Fruit fly (Drosophila melanogaster): ENCODE measurements around the gene Tl.

Gene Tl

dm6 chr3R:26859228-26859627 is 60.4 kb downstream of the Tl start (continued):
- TF ChIP-seq pum (GFP tag; optimal IDR thresholded peaks at IDR 0.05) (peak; percentile 67), ham (GFP tag; IDR thresholded peaks at IDR 0.05) (no peak), BtbVII (GFP tag; optimal IDR thresholded peaks at IDR 0.05) (no peak), Ssrp (tag; optimal IDR thresholded peaks at IDR 0.05) (no peak), CG11695 (GFP tag; IDR thresholded peaks at IDR 0.05) (no peak), bsh (GFP tag; optimal IDR thresholded peaks at IDR 0.05) (peak in 1 of 2 experiments; percentile 15), CG15479 (GFP tag; optimal IDR thresholded peaks at IDR 0.05) (no peak), Optix (GFP tag; IDR thresholded peaks at IDR 0.05) (0 out of 3 replicates have a peak, but pooled peaks have one; percentile 20), PHDP (tag; optimal IDR thresholded peaks at IDR 0.05) (peak; percentile 27), CG10321 (GFP tag; IDR thresholded peaks at IDR 0.05) (no peak), TFAM (GFP tag; optimal IDR thresholded peaks at IDR 0.05) (no peak), Hr78 (GFP tag; optimal IDR thresholded peaks at IDR 0.05) (no peak), CG5245 (GFP tag; optimal IDR thresholded peaks at IDR 0.05) (no peak), seq (GFP tag; IDR thresholded peaks at IDR 0.05) (no peak), CG10274 (GFP tag; optimal IDR thresholded peaks at IDR 0.05) (no peak), gem (tag; optimal IDR thresholded peaks at IDR 0.05) (peak; percentile 54), Ets65A (GFP tag) (peak; percentile 87), Dek (tag; optimal IDR thresholded peaks at IDR 0.05) (no peak), mam (GFP tag; optimal IDR thresholded peaks at IDR 0.05) (peak; percentile 33), Camta (GFP tag; optimal IDR thresholded peaks at IDR 0.05) (peak; percentile 84), Max (GFP tag; optimal IDR thresholded peaks at IDR 0.05) (no peak), Atf-2 (GFP tag; optimal IDR thresholded peaks at IDR 0.05) (no peak), Hsf (GFP tag; optimal IDR thresholded peaks at IDR 0.05) (peak; percentile 42), odd (GFP tag; optimal IDR thresholded peaks at IDR 0.05) (no peak), croc (GFP tag; conservative IDR thresholded peaks at IDR 0.05) (no peak; the same call in 2 of the 3 replicates), Hr3 (GFP tag; optimal IDR thresholded peaks at IDR 0.05) (no peak), ttk (GFP tag; IDR thresholded peaks at IDR 0.05) (0 out of 2 replicates have a peak, but pooled peaks have one; percentile 38), CG33213 (GFP tag; optimal IDR thresholded peaks at IDR 0.05) (no peak), ase (GFP tag; IDR thresholded peaks at IDR 0.05) (no peak), otp (GFP tag; IDR thresholded peaks at IDR 0.05) (0 out of 3 replicates have a peak, but pooled peaks have one; percentile 27), knrl (GFP tag; IDR thresholded peaks at IDR 0.05; ENCODE audit: partially characterized antibody) (no peak), slou (GFP tag; optimal IDR thresholded peaks at IDR 0.05) (no peak), CG6689 (GFP tag; IDR thresholded peaks at IDR 0.05) (peak; percentile 52; the same call in 1 of the 2 replicates), grn (GFP tag; optimal IDR thresholded peaks at IDR 0.05) (no peak), insv (GFP tag; optimal IDR thresholded peaks at IDR 0.05) (no peak), YL-1 (GFP tag; optimal IDR thresholded peaks at IDR 0.05) (no peak), B-H2 (GFP tag; optimal IDR thresholded peaks at IDR 0.05) (no peak), HLH54F (GFP tag; optimal IDR thresholded peaks at IDR 0.05) (no peak), CG2199 (GFP tag; IDR thresholded peaks at IDR 0.05) (no peak), Ptx1 (GFP tag; IDR thresholded peaks at IDR 0.05) (peak; percentile 53), bowl (GFP tag; IDR thresholded peaks at IDR 0.05) (no peak), CG16815 (GFP tag; optimal IDR thresholded peaks at IDR 0.05) (peak; percentile 7), CG3726 (GFP tag; IDR thresholded peaks at IDR 0.05) (peak; percentile 66; the same call in 1 of the 3 replicates), trh (GFP tag; optimal IDR thresholded peaks at IDR 0.05) (no peak), sd (tag; optimal IDR thresholded peaks at IDR 0.05) (no peak), Sry-δ (GFP tag; optimal IDR thresholded peaks at IDR 0.05) (no peak), CG9609 (GFP tag; optimal IDR thresholded peaks at IDR 0.05) (no peak), Mad (GFP tag; optimal IDR thresholded peaks at IDR 0.05) (no peak), HHEX (GFP tag; optimal IDR thresholded peaks at IDR 0.05) (peak; percentile 34), CG13424 (tag; optimal IDR thresholded peaks at IDR 0.05) (peak; percentile 18), Side (GFP tag; optimal IDR thresholded peaks at IDR 0.05) (peak; percentile 52), nau (GFP tag; optimal IDR thresholded peaks at IDR 0.05) (no peak)
